Worm (Caenorhabditis elegans) whole organism, L4 larva: ENCODE measurements around the gene emc-2.

Experiments used
- ZK546.5 ChIP-seq, 2 experiments: sonication (generic microtip); optimal IDR thresholded peaks; 2 replicates each; lab custom pipeline; 2017; ENCODE audit warnings: missing biosample characterization in 2 of 2, missing genetic modification characterization in 2 of 2
- ama-1 ChIP-seq: fragments of 150-350 bp; optimal IDR thresholded peaks from 2 replicates; lab custom pipeline; 2014; ENCODE audit warnings: inconsistent platforms, mixed read lengths
- ceh-28 ChIP-seq: fragments of 150-350 bp; optimal IDR thresholded peaks from 2 replicates; lab custom pipeline; 2014; ENCODE audit warnings: missing biosample characterization, missing genetic modification reagents, missing genetic modification characterization
- daf-12 ChIP-seq: fragments of 150-350 bp; optimal IDR thresholded peaks from 2 replicates; lab custom pipeline; 2014; ENCODE audit warnings: missing biosample characterization, missing genetic modification reagents, missing genetic modification characterization
- duxl-1 ChIP-seq: sonication (generic microtip); optimal IDR thresholded peaks from 2 replicates; lab custom pipeline; 2016; ENCODE audit warnings: mild to moderate bottlenecking, missing genetic modification characterization, moderate library complexity, missing compliant biosample characterization; ENCODE audit not compliant: poor library complexity
- fkh-10 ChIP-seq: fragments of 150-350 bp; optimal IDR thresholded peaks from 2 replicates; lab custom pipeline; 2014; ENCODE audit warnings: missing biosample characterization, missing genetic modification reagents, missing genetic modification characterization
- lin-13 ChIP-seq: fragments of 150-350 bp; optimal IDR thresholded peaks from 2 replicates; lab custom pipeline; 2014; ENCODE audit warnings: missing biosample characterization, missing genetic modification reagents, missing genetic modification characterization
- madf-9 ChIP-seq: fragments of 200-800 bp; sonication (Bioruptor generic); conservative IDR thresholded peaks from 2 replicates; pipeline ENCODE4 v1.3.6; 2022; ENCODE audit warnings: missing genetic modification reagents, missing genetic modification characterization, missing compliant biosample characterization
- rbr-2 ChIP-seq: sonication (generic microtip); optimal IDR thresholded peaks from 2 replicates; lab custom pipeline; 2016; ENCODE audit warnings: missing genotype, missing genetic modification characterization, missing compliant biosample characterization
- skn-1 ChIP-seq: fragments of 150-350 bp; optimal IDR thresholded peaks from 2 replicates; lab custom pipeline; 2014; ENCODE audit warnings: missing biosample characterization, missing genetic modification characterization
- zfp-2 ChIP-seq: sonication (generic microtip); optimal IDR thresholded peaks from 2 replicates; lab custom pipeline; 2016; ENCODE audit warnings: mild to moderate bottlenecking, missing genetic modification characterization, missing compliant biosample characterization
- ztf-11 ChIP-seq: fragments of 150-350 bp; optimal IDR thresholded peaks from 2 replicates; lab custom pipeline; 2014; ENCODE audit warnings: missing biosample characterization, missing genetic modification characterization

DNA sequence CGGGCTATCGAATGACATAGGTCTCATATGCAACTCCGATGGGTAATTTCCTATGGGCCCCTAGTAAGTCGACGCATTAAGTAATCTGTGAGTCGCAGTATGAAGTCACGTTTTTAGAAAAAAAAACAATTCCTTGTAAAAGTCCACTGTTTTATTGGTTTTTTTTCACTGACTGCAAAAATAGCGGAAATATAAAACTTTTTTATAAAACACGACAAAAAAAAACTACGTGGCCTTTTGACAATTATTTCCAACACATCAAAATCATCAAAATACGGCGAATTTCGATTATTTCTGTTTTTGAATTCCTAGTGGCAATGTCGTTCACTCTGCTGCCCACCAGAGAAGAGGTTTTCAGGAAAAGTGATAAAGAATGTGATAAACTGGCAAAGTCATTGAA is 47.3 kb downstream of the emc-2 start, which contains the start of gene clpr-2:
- TF ChIP-seq daf-12 (tag; lab: Kevin White, UChicago) = no peak
- TF ChIP-seq zfp-2 = no peak
- no peak for TF ChIP-seq rbr-2 (tag; lab: Kevin White, UChicago)
- no peak for TF ChIP-seq skn-1 (tag; lab: Kevin White, UChicago)
- TF ChIP-seq ZK546.5 (tag; optimal IDR thresholded peaks at IDR 0.05; lab: Kevin White, UChicago) = no peak
- TF ChIP-seq ztf-11 = no peak
- no peak for TF ChIP-seq lin-13
- TF ChIP-seq madf-9 (GFP tag; lab: Robert Waterston, UW) = no peak
- no peak for TF ChIP-seq ama-1
- TF ChIP-seq fkh-10 (GFP tag; lab: Kevin White, UChicago) = no peak
- TF ChIP-seq ceh-28 (tag; lab: Kevin White, UChicago) = no peak
- no peak for TF ChIP-seq duxl-1
